Fruit fly (Drosophila melanogaster) whole organism, embryonic: ENCODE data around the gene CG9948.

Experiments used
- Ada2b ChIP-seq: fragments of 200-800 bp; sonication (Bioruptor generic); IDR thresholded peaks from 2 replicates; pipeline ENCODE4 v1.3.6; 2022; ENCODE audit warnings: missing biosample characterization, missing genetic modification characterization
- CG10366 ChIP-seq: fragments of 200-800 bp; sonication (Bioruptor generic); IDR thresholded peaks from 2 replicates; pipeline ENCODE4 v1.3.6; 2022; ENCODE audit warnings: missing biosample characterization, missing genetic modification characterization
- CG11093 ChIP-seq: fragments of 200-800 bp; sonication (Bioruptor generic); IDR thresholded peaks from 3 replicates; pipeline ENCODE4 v1.3.6; 2022; ENCODE audit warnings: missing biosample characterization, missing genetic modification characterization
- CG13624 ChIP-seq: fragments of 200-800 bp; sonication (Bioruptor generic); optimal IDR thresholded peaks from 2 replicates; lab custom pipeline; 2016; ENCODE audit warnings: missing biosample characterization, missing genetic modification characterization
- CG17612 ChIP-seq: fragments of 200-800 bp; sonication (Bioruptor generic); IDR thresholded peaks from 2 replicates; pipeline ENCODE4 v1.3.6; 2022; ENCODE audit warnings: missing biosample characterization, missing genetic modification characterization
- CG2116 ChIP-seq: fragments of 200-800 bp; sonication (Bioruptor generic); optimal IDR thresholded peaks from 3 replicates; lab custom pipeline; 2018; ENCODE audit warnings: missing biosample characterization, mild to moderate bottlenecking, missing genetic modification characterization
- CG2199 ChIP-seq: fragments of 200-800 bp; sonication (Bioruptor generic); IDR thresholded peaks from 3 replicates; pipeline ENCODE4 v1.3.6; 2022; ENCODE audit warnings: missing biosample characterization, missing genetic modification characterization
- CG2202 ChIP-seq: fragments of 200-800 bp; sonication (Bioruptor generic); optimal IDR thresholded peaks from 2 replicates; lab custom pipeline; 2018; ENCODE audit warnings: missing biosample characterization, mild to moderate bottlenecking, missing genetic modification characterization
- CG30403 ChIP-seq: fragments of 200-800 bp; sonication (Bioruptor generic); optimal IDR thresholded peaks from 3 replicates; lab custom pipeline; 2016; ENCODE audit warnings: missing biosample characterization, missing genetic modification characterization
- CG30431 ChIP-seq: fragments of 200-800 bp; sonication (Bioruptor generic); optimal IDR thresholded peaks from 2 replicates; lab custom pipeline; 2017; ENCODE audit warnings: missing biosample characterization, missing genetic modification characterization
- CG3163 ChIP-seq: fragments of 200-800 bp; sonication (Bioruptor generic); optimal IDR thresholded peaks from 3 replicates; lab custom pipeline; 2016; ENCODE audit warnings: missing biosample characterization, missing genetic modification characterization
- CG32772 ChIP-seq: fragments of 200-800 bp; sonication (Bioruptor generic); IDR thresholded peaks from 2 replicates; pipeline ENCODE4 v1.3.6; 2022; ENCODE audit warnings: missing biosample characterization, missing genetic modification characterization
- CG34422 ChIP-seq: fragments of 200-800 bp; sonication (Bioruptor generic); IDR thresholded peaks from 3 replicates; pipeline ENCODE4 v1.3.6; 2022; ENCODE audit warnings: missing biosample characterization, missing genetic modification characterization
- CG4404 ChIP-seq: fragments of 200-800 bp; sonication (Bioruptor generic); IDR thresholded peaks from 2 replicates; pipeline ENCODE4 v1.3.6; 2022; ENCODE audit warnings: missing biosample characterization, missing genetic modification characterization
- CG6683 ChIP-seq: fragments of 200-800 bp; sonication (Bioruptor generic); optimal IDR thresholded peaks from 2 replicates; lab custom pipeline; 2017; ENCODE audit warnings: missing biosample characterization, mild to moderate bottlenecking, missing genetic modification characterization, missing genetic modification reagents
- CG6689 ChIP-seq: fragments of 200-800 bp; sonication (Bioruptor generic); IDR thresholded peaks from 2 replicates; pipeline ENCODE4 v1.3.6; 2022; ENCODE audit warnings: missing biosample characterization, missing genetic modification characterization
- CG7271 ChIP-seq: fragments of 200-800 bp; sonication (Bioruptor generic); optimal IDR thresholded peaks from 2 replicates; lab custom pipeline; 2018; ENCODE audit warnings: missing biosample characterization, mild to moderate bottlenecking, missing genetic modification characterization, moderate library complexity
- CG7556 ChIP-seq: fragments of 200-800 bp; sonication (Bioruptor generic); optimal IDR thresholded peaks from 2 replicates; lab custom pipeline; 2017; ENCODE audit warnings: missing biosample characterization, mild to moderate bottlenecking, missing genetic modification characterization
- Camta ChIP-seq: fragments of 200-800 bp; sonication (Bioruptor generic); optimal IDR thresholded peaks from 2 replicates; lab custom pipeline; 2016; ENCODE audit warnings: missing biosample characterization, missing genetic modification characterization
- Drgx ChIP-seq: fragments of 200-800 bp; sonication (Bioruptor generic); IDR thresholded peaks from 2 replicates; pipeline ENCODE4 v1.3.6; 2022; ENCODE audit warnings: missing biosample characterization, missing genetic modification characterization
- ERR ChIP-seq: fragments of 200-800 bp; sonication (Bioruptor generic); optimal IDR thresholded peaks from 2 replicates; lab custom pipeline; 2016; ENCODE audit warnings: missing biosample characterization, missing genetic modification characterization
- Elba2 ChIP-seq: fragments of 200-800 bp; sonication (Bioruptor generic); optimal IDR thresholded peaks from 3 replicates; lab custom pipeline; 2016; ENCODE audit warnings: missing biosample characterization, missing genetic modification characterization
- Fer1 ChIP-seq: fragments of 200-800 bp; sonication (Bioruptor generic); optimal IDR thresholded peaks from 2 replicates; lab custom pipeline; 2017; ENCODE audit warnings: missing biosample characterization, mild to moderate bottlenecking, missing genetic modification characterization
- HHEX ChIP-seq: fragments of 200-800 bp; sonication (Bioruptor generic); optimal IDR thresholded peaks from 3 replicates; lab custom pipeline; 2017; ENCODE audit warnings: missing biosample characterization, mild to moderate bottlenecking, missing genetic modification characterization, missing genetic modification reagents
- HLH54F ChIP-seq: fragments of 200-800 bp; sonication (Bioruptor generic); optimal IDR thresholded peaks from 3 replicates; lab custom pipeline; 2016; ENCODE audit warnings: missing biosample characterization, missing genetic modification characterization
- MTF-1 ChIP-seq: fragments of 200-800 bp; sonication (Bioruptor generic); optimal IDR thresholded peaks from 2 replicates; lab custom pipeline; 2018; ENCODE audit warnings: missing biosample characterization, mild to moderate bottlenecking, missing genetic modification characterization, borderline replicate concordance
- NC2β ChIP-seq: fragments of 200-800 bp; sonication (Bioruptor generic); optimal IDR thresholded peaks from 2 replicates; lab custom pipeline; 2016; ENCODE audit warnings: missing biosample characterization, missing genetic modification characterization
- Trl ChIP-seq, 3 experiments: fragments of >200 bp in 2 of 3; fragments of 200-800 bp in 1 of 3; sonication (Bioruptor generic) in 1 of 3; optimal IDR thresholded peaks; 2 replicates in 1 of 3; 3 replicates in 2 of 3; lab custom pipeline; 2016 to 2017; ENCODE audit warnings: missing biosample characterization in 1 of 3, missing genetic modification characterization in 1 of 3
- Xbp1 ChIP-seq: fragments of 200-800 bp; sonication (Bioruptor generic); optimal IDR thresholded peaks from 3 replicates; lab custom pipeline; 2016; ENCODE audit warnings: missing biosample characterization, mild to moderate bottlenecking, missing genetic modification characterization
- ab ChIP-seq: fragments of 200-800 bp; sonication (Bioruptor generic); optimal IDR thresholded peaks from 2 replicates; lab custom pipeline; 2016; ENCODE audit warnings: missing biosample characterization, missing genetic modification characterization
- btn ChIP-seq: fragments of 200-800 bp; sonication (Bioruptor generic); optimal IDR thresholded peaks from 2 replicates; lab custom pipeline; 2016; ENCODE audit warnings: missing biosample characterization, missing genetic modification characterization
- en ChIP-seq: fragments of 200-800 bp; sonication (Bioruptor generic); optimal IDR thresholded peaks from 2 replicates; lab custom pipeline; 2016; ENCODE audit warnings: missing biosample characterization, missing genetic modification characterization
- ewg ChIP-seq: fragments of 200-800 bp; sonication (Bioruptor generic); optimal IDR thresholded peaks from 3 replicates; lab custom pipeline; 2017; ENCODE audit warnings: mild to moderate bottlenecking, missing biosample characterization, missing genetic modification reagents, missing genetic modification characterization
- fd96Cb ChIP-seq: fragments of 200-800 bp; sonication (Bioruptor generic); optimal IDR thresholded peaks from 2 replicates; lab custom pipeline; 2018; ENCODE audit warnings: missing biosample characterization, mild to moderate bottlenecking, missing genetic modification characterization, moderate library complexity
- hbn ChIP-seq: fragments of 200-800 bp; sonication (Bioruptor generic); IDR thresholded peaks from 2 replicates; pipeline ENCODE4 v1.3.6; 2022; ENCODE audit warnings: missing biosample characterization, missing genetic modification characterization; ENCODE audit not compliant: partially characterized antibody
- her ChIP-seq: fragments of 200-800 bp; sonication (Bioruptor generic); optimal IDR thresholded peaks from 2 replicates; lab custom pipeline; 2016; ENCODE audit warnings: missing biosample characterization, missing genetic modification characterization
- jumu ChIP-seq: fragments of 200-800 bp; sonication (Bioruptor generic); optimal IDR thresholded peaks from 3 replicates; lab custom pipeline; 2016; ENCODE audit warnings: missing biosample characterization, missing genetic modification characterization
- lbe ChIP-seq: fragments of 200-800 bp; sonication (Bioruptor generic); optimal IDR thresholded peaks from 2 replicates; lab custom pipeline; 2016; ENCODE audit warnings: missing biosample characterization, mild to moderate bottlenecking, missing genetic modification characterization
- nerfin-1 ChIP-seq: fragments of 200-800 bp; sonication (Bioruptor generic); optimal IDR thresholded peaks from 3 replicates; lab custom pipeline; 2019; ENCODE audit warnings: missing biosample characterization, mild to moderate bottlenecking, missing genetic modification characterization, moderate library complexity
- nerfin-2 ChIP-seq: fragments of 200-800 bp; sonication (Bioruptor generic); IDR thresholded peaks from 2 replicates; pipeline ENCODE4 v1.3.6; 2022; ENCODE audit warnings: missing biosample characterization, missing genetic modification characterization; ENCODE audit not compliant: partially characterized antibody
- oc ChIP-seq: fragments of 200-800 bp; sonication (Bioruptor generic); optimal IDR thresholded peaks from 2 replicates; lab custom pipeline; 2018; ENCODE audit warnings: missing biosample characterization, mild to moderate bottlenecking, missing genetic modification characterization, moderate library complexity
- p53 ChIP-seq: fragments of 200-800 bp; sonication (Bioruptor generic); optimal IDR thresholded peaks from 2 replicates; lab custom pipeline; 2016; ENCODE audit warnings: missing biosample characterization, missing genetic modification characterization
- pzg ChIP-seq: fragments of 200-800 bp; sonication (Bioruptor generic); optimal IDR thresholded peaks from 3 replicates; lab custom pipeline; 2018; ENCODE audit warnings: missing biosample characterization, mild to moderate bottlenecking, missing genetic modification characterization, moderate library complexity
- row ChIP-seq: fragments of 200-800 bp; sonication (Bioruptor generic); IDR thresholded peaks from 3 replicates; pipeline ENCODE4 v1.3.6; 2022; ENCODE audit warnings: missing biosample characterization, missing genetic modification characterization
- slbo ChIP-seq: fragments of 200-800 bp; sonication (Bioruptor generic); IDR thresholded peaks from 2 replicates; pipeline ENCODE4 v1.3.6; 2022; ENCODE audit warnings: missing biosample characterization, missing genetic modification characterization
- so ChIP-seq: fragments of 200-800 bp; sonication (Bioruptor generic); IDR thresholded peaks from 3 replicates; pipeline ENCODE4 v1.3.6; 2022; ENCODE audit warnings: missing biosample characterization, missing genetic modification characterization
- sr ChIP-seq: fragments of 200-800 bp; sonication (Bioruptor generic); IDR thresholded peaks from 3 replicates; pipeline ENCODE4 v1.3.6; 2022; ENCODE audit warnings: missing biosample characterization, missing genetic modification characterization
- ssp ChIP-seq: fragments of 200-800 bp; sonication (Bioruptor generic); IDR thresholded peaks from 2 replicates; pipeline ENCODE4 v1.3.6; 2022; ENCODE audit warnings: missing biosample characterization, missing genetic modification characterization
- stc ChIP-seq: fragments of 200-800 bp; sonication (Bioruptor generic); IDR thresholded peaks from 2 replicates; pipeline ENCODE4 v1.3.6; 2022; ENCODE audit warnings: missing biosample characterization, missing genetic modification characterization
- zf30C ChIP-seq: fragments of 200-800 bp; sonication (Bioruptor generic); optimal IDR thresholded peaks from 3 replicates; lab custom pipeline; 2018; ENCODE audit warnings: missing biosample characterization, mild to moderate bottlenecking, missing genetic modification characterization

The CG9948 gene

dm6 chr3L:6964488-6965152, 8.8 kb downstream of the CG9948 start, which contains the start of gene sgl (continued):
- TF ChIP-seq zf30C (GFP tag; lab: Kevin White, UChicago) (no peak), CG30403 (GFP tag; lab: Kevin White, UChicago) (no peak), CG2202 (tag; lab: Kevin White, UChicago) (no peak), nerfin-1 (peak; percentile 78), Xbp1 (GFP tag; lab: Kevin White, UChicago) (peak; percentile 11), lbe (GFP tag; lab: Kevin White, UChicago) (no peak), CG2116 (GFP tag; lab: Kevin White, UChicago) (peak; percentile 47), fd96Cb (no peak), her (peak; percentile 39), HLH54F (GFP tag; lab: Kevin White, UChicago) (no peak), CG10366 (GFP tag; lab: Robert Waterston, UW) (no peak), CG17612 (GFP tag; lab: Robert Waterston, UW) (no peak), sr (GFP tag; lab: Robert Waterston, UW) (no peak), stc (GFP tag; lab: Robert Waterston, UW) (peak; percentile 60; the same call in 1 of the 2 replicates), hbn (GFP tag; lab: Robert Waterston, UW) (0 out of 2 replicates have a peak, but pooled peaks have one; percentile 23), ab (GFP tag; lab: Kevin White, UChicago) (no peak), Camta (GFP tag; lab: Kevin White, UChicago) (peak; percentile 56), ewg (GFP tag; lab: Kevin White, UChicago) (peak; percentile 2), CG34422 (GFP tag; lab: Robert Waterston, UW) (peak; percentile 91), Ada2b (peak; percentile 46; the same call in 1 of the 2 replicates), CG30431 (GFP tag; lab: Kevin White, UChicago) (no peak), CG7271 (tag; lab: Kevin White, UChicago) (no peak), CG7556 (GFP tag; lab: Kevin White, UChicago) (no peak), Fer1 (GFP tag; lab: Kevin White, UChicago) (peak; percentile 73), ERR (GFP tag; lab: Kevin White, UChicago) (peak; percentile 1), CG11093 (GFP tag; lab: Robert Waterston, UW) (no peak), p53 (GFP tag; lab: Kevin White, UChicago) (no peak), jumu (no peak), CG6689 (peak; percentile 28; the same call in 1 of the 2 replicates), slbo (GFP tag; lab: Robert Waterston, UW) (peak; percentile 48), btn (GFP tag; lab: Kevin White, UChicago) (no peak), CG4404 (GFP tag; lab: Robert Waterston, UW) (no peak), Trl (optimal IDR thresholded peaks at IDR 0.05; lab: Kevin White, UChicago) (peak in 1 of 2 experiments; percentile 55), Trl (GFP tag; optimal IDR thresholded peaks at IDR 0.05; lab: Kevin White, UChicago) (no peak), row (peak; percentile 83), CG13624 (peak; percentile 17), oc (peak; percentile 25), CG2199 (GFP tag; lab: Robert Waterston, UW) (0 out of 3 replicates have a peak, but pooled peaks have one; percentile 7), pzg (GFP tag; lab: Kevin White, UChicago) (peak; percentile 82), MTF-1 (GFP tag; lab: Kevin White, UChicago) (peak; percentile 56), nerfin-2 (GFP tag; lab: Robert Waterston, UW) (peak; percentile 27; the same call in 1 of the 2 replicates), NC2β (peak; percentile 22), Elba2 (peak; percentile 52), CG32772 (0 out of 2 replicates have a peak, but pooled peaks have one; percentile 14), HHEX (GFP tag; lab: Kevin White, UChicago) (peak; percentile 39), ssp (no peak), CG3163 (GFP tag; lab: Kevin White, UChicago) (peak; percentile 66), Drgx (peak; percentile 72), en (GFP tag; lab: Kevin White, UChicago) (no peak), CG6683 (GFP tag; lab: Kevin White, UChicago) (peak; percentile 50), so (GFP tag; lab: Robert Waterston, UW) (0 out of 3 replicates have a peak, but pooled peaks have one; percentile 41)
